Worm (Caenorhabditis elegans) whole organism, L4 larva: Measurements from ENCODE around the gene F07A11.4.

ENCODE experiments used
- R02D3.7 ChIP-seq: fragments of 150-350 bp; sonication (generic microtip); optimal IDR thresholded peaks from 3 replicates; lab custom pipeline; 2014; ENCODE audit warnings: missing biosample characterization, missing genetic modification characterization
- ceh-82 ChIP-seq: sonication (generic microtip); optimal IDR thresholded peaks from 2 replicates; lab custom pipeline; 2017; ENCODE audit warnings: missing biosample characterization, missing genetic modification characterization
- cey-2 ChIP-seq: sonication (generic microtip); optimal IDR thresholded peaks from 3 replicates; lab custom pipeline; 2017; ENCODE audit warnings: missing genetic modification characterization, mild to moderate bottlenecking, missing compliant biosample characterization, antibody characterized with exemption, borderline replicate concordance; ENCODE audit not compliant: insufficient read depth
- egl-27 ChIP-seq: sonication (generic microtip); optimal IDR thresholded peaks from 3 replicates; lab custom pipeline; 2017; ENCODE audit warnings: missing biosample characterization, missing genetic modification reagents, missing genetic modification characterization
- fkh-10 ChIP-seq: fragments of 150-350 bp; optimal IDR thresholded peaks from 2 replicates; lab custom pipeline; 2014; ENCODE audit warnings: missing biosample characterization, missing genetic modification reagents, missing genetic modification characterization
- lin-39 ChIP-seq: fragments of 150-350 bp; optimal IDR thresholded peaks from 2 replicates; lab custom pipeline; 2014; ENCODE audit warnings: missing biosample characterization, missing genetic modification reagents, missing genetic modification characterization
- mep-1 ChIP-seq: fragments of 150-350 bp; sonication (generic microtip); optimal IDR thresholded peaks from 3 replicates; lab custom pipeline; 2014; ENCODE audit warnings: missing biosample characterization, missing genetic modification characterization
- nhr-10 ChIP-seq: fragments of 150-350 bp; optimal IDR thresholded peaks from 2 replicates; lab custom pipeline; 2014; ENCODE audit warnings: missing biosample characterization, missing genetic modification characterization
- nhr-25 ChIP-seq: sonication (generic microtip); optimal IDR thresholded peaks from 2 replicates; lab custom pipeline; 2017; ENCODE audit warnings: missing genetic modification characterization, mild to moderate bottlenecking, missing compliant biosample characterization, antibody characterized with exemption, moderate library complexity, borderline replicate concordance; ENCODE audit not compliant: insufficient read depth
- pqm-1 ChIP-seq: sonication (generic microtip); optimal IDR thresholded peaks from 2 replicates; lab custom pipeline; 2017; ENCODE audit warnings: missing biosample characterization, missing genetic modification characterization

ce11 chrII:11633509-11633908 lies 32.7 kb downstream of the F07A11.4 start, which contains the start of gene din-1:
- no peak for TF ChIP-seq mep-1 (tag; lab: Kevin White, UChicago)
- TF ChIP-seq egl-27 (tag; lab: Kevin White, UChicago) = no peak
- TF ChIP-seq nhr-25 (tag; lab: Kevin White, UChicago) = no peak
- no peak for TF ChIP-seq R02D3.7
- no peak for TF ChIP-seq fkh-10 (GFP tag; lab: Kevin White, UChicago)
- no peak for TF ChIP-seq cey-2 (tag; lab: Kevin White, UChicago)
- no peak for TF ChIP-seq lin-39 (tag; lab: Kevin White, UChicago)
- no peak for TF ChIP-seq nhr-10 (tag; lab: Kevin White, UChicago)
- TF ChIP-seq ceh-82 (tag; lab: Kevin White, UChicago) = no peak
- no peak for TF ChIP-seq pqm-1 (tag; lab: Kevin White, UChicago)
